Worm (Caenorhabditis elegans): ENCODE measurements around the gene glb-20.

DNA sequence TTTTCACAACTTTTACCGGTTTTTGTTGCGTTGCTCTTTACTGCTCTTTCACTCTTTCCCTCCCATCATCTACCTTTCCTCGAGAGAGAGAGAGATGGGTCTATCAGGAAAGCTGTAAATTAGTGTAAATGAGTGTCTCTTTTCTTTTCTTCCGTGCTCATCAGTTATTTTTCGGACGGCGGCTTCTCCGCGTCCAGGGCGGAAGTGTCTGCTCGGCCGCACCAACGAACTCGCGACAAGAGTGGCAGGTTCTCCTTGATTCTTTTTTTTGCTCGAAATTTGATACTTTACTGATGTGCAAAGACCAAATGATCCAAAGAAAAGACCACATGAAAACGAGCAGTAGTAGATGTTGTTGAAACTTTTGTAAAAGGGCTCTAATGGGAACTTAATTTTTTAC lies 2.7 kb upstream of the glb-20 start:
- no peak for TF ChIP-seq nhr-11 (tag; optimal IDR thresholded peaks at IDR 0.05)
- no peak for TF ChIP-seq ama-1 (optimal IDR thresholded peaks at IDR 0.05)
- TF ChIP-seq hlh-30 (tag; optimal IDR thresholded peaks at IDR 0.05; ENCODE audit: insufficient read depth), result no peak
- no peak for TF ChIP-seq fkh-10 (GFP tag; optimal IDR thresholded peaks at IDR 0.05)
